Fruit fly (Drosophila melanogaster): ENCODE results near the gene CG3699.

The CG3699 gene

dm6 chrX:933997-934396 lies 13.3 kb downstream of the CG3699 start:
- TF ChIP-seq CG9948 (tag; optimal IDR thresholded peaks at IDR 0.05) = no peak
- TF ChIP-seq CG8301 (tag; optimal IDR thresholded peaks at IDR 0.05) = no peak
- no peak for TF ChIP-seq gl (tag; optimal IDR thresholded peaks at IDR 0.05)
- TF ChIP-seq Ets98B (GFP tag; IDR thresholded peaks at IDR 0.05) = no peak
- TF ChIP-seq CG34367 (tag; optimal IDR thresholded peaks at IDR 0.05) = no peak
- TF ChIP-seq CG13204 (GFP tag; optimal IDR thresholded peaks at IDR 0.05) = no peak
- TF ChIP-seq Pif1B (GFP tag; optimal IDR thresholded peaks at IDR 0.05) = no peak
- no peak for TF ChIP-seq fd96Ca (GFP tag; IDR thresholded peaks at IDR 0.05)
- TF ChIP-seq Snoo (tag; optimal IDR thresholded peaks at IDR 0.05) = no peak
- TF ChIP-seq CG10348 (GFP tag; IDR thresholded peaks at IDR 0.05) = no peak
- no peak for TF ChIP-seq CG8159 (tag; optimal IDR thresholded peaks at IDR 0.05)
- no peak for TF ChIP-seq CG14655 (GFP tag; optimal IDR thresholded peaks at IDR 0.05)
- TF ChIP-seq CG15710 (tag; optimal IDR thresholded peaks at IDR 0.05) = no peak
- TF ChIP-seq CG12605 (GFP tag; IDR thresholded peaks at IDR 0.05) = no peak
- no peak for TF ChIP-seq CG4496 (GFP tag; IDR thresholded peaks at IDR 0.05)
- no peak for TF ChIP-seq CG17806 (tag; optimal IDR thresholded peaks at IDR 0.05)
- TF ChIP-seq CG32121 (GFP tag; IDR thresholded peaks at IDR 0.05) = no peak
- no peak for TF ChIP-seq Pif1A (GFP tag; optimal IDR thresholded peaks at IDR 0.05)

- TF ChIP-seq rn (GFP tag; IDR thresholded peaks at IDR 0.05) = no peak
- TF ChIP-seq CG17806 (tag; optimal IDR thresholded peaks at IDR 0.05) = no peak
- TF ChIP-seq D1 (tag; optimal IDR thresholded peaks at IDR 0.05) = no peak
- TF ChIP-seq CG8159 (tag; optimal IDR thresholded peaks at IDR 0.05) = no peak
- no peak for TF ChIP-seq gl (tag; optimal IDR thresholded peaks at IDR 0.05)
- TF ChIP-seq fd96Ca (GFP tag; IDR thresholded peaks at IDR 0.05) = no peak
- TF ChIP-seq Snoo (tag; optimal IDR thresholded peaks at IDR 0.05) = no peak
- TF ChIP-seq CG9948 (tag; optimal IDR thresholded peaks at IDR 0.05) = no peak
- TF ChIP-seq CG10348 (GFP tag; IDR thresholded peaks at IDR 0.05) = no peak
- TF ChIP-seq CG13204 (GFP tag; optimal IDR thresholded peaks at IDR 0.05) = no peak
- TF ChIP-seq EcR (GFP tag; optimal IDR thresholded peaks at IDR 0.05) = no peak
- TF ChIP-seq CG12605 (GFP tag; IDR thresholded peaks at IDR 0.05) = no peak
- TF ChIP-seq CG14655 (GFP tag; optimal IDR thresholded peaks at IDR 0.05) = no peak
- TF ChIP-seq Ets98B (GFP tag; IDR thresholded peaks at IDR 0.05) = no peak
- no peak for TF ChIP-seq CG4496 (GFP tag; IDR thresholded peaks at IDR 0.05)
- TF ChIP-seq CG8301 (tag; optimal IDR thresholded peaks at IDR 0.05) = no peak
- no peak for TF ChIP-seq Pif1B (GFP tag; optimal IDR thresholded peaks at IDR 0.05)
- no peak for TF ChIP-seq Pif1A (GFP tag; optimal IDR thresholded peaks at IDR 0.05)
Measured at dm6 chrX:932859-933258, 14.4 kb downstream of the CG3699 start.

dm6 chrX:932166-932565 lies 15.1 kb downstream of the CG3699 start, which contains the start of the genes CG32815 and CG3706:
Gene CG32815 (plus strand): TSS chrX:932466.
Gene CG3706 (minus strand): TSS chrX:932475.
- TF ChIP-seq CG10348 (GFP tag; IDR thresholded peaks at IDR 0.05) (no peak), CG8159 (tag; optimal IDR thresholded peaks at IDR 0.05) (no peak), CG14655 (GFP tag; optimal IDR thresholded peaks at IDR 0.05) (no peak), gl (tag; optimal IDR thresholded peaks at IDR 0.05) (no peak), CG34367 (tag; optimal IDR thresholded peaks at IDR 0.05) (no peak), rn (GFP tag; IDR thresholded peaks at IDR 0.05) (no peak), CG4496 (GFP tag; IDR thresholded peaks at IDR 0.05) (no peak), CG15710 (tag; optimal IDR thresholded peaks at IDR 0.05) (no peak), Ets98B (GFP tag; IDR thresholded peaks at IDR 0.05) (no peak), CG13204 (GFP tag; optimal IDR thresholded peaks at IDR 0.05) (no peak), D1 (tag; optimal IDR thresholded peaks at IDR 0.05) (no peak), Pif1B (GFP tag; optimal IDR thresholded peaks at IDR 0.05) (no peak), CG17806 (tag; optimal IDR thresholded peaks at IDR 0.05) (no peak), CG32121 (GFP tag; IDR thresholded peaks at IDR 0.05) (no peak), fd96Ca (GFP tag; IDR thresholded peaks at IDR 0.05) (no peak), CG12605 (GFP tag; IDR thresholded peaks at IDR 0.05) (no peak)

- TF ChIP-seq CG9948 (tag; optimal IDR thresholded peaks at IDR 0.05) (no peak), Pif1B (GFP tag; optimal IDR thresholded peaks at IDR 0.05) (no peak), fd96Ca (GFP tag; IDR thresholded peaks at IDR 0.05) (no peak), rn (GFP tag; IDR thresholded peaks at IDR 0.05) (no peak), CG4496 (GFP tag; IDR thresholded peaks at IDR 0.05) (no peak), CG34367 (tag; optimal IDR thresholded peaks at IDR 0.05) (no peak), gl (tag; optimal IDR thresholded peaks at IDR 0.05) (no peak), D1 (tag; optimal IDR thresholded peaks at IDR 0.05) (no peak), EcR (GFP tag; optimal IDR thresholded peaks at IDR 0.05) (no peak), Snoo (tag; optimal IDR thresholded peaks at IDR 0.05) (no peak), Ets98B (GFP tag; IDR thresholded peaks at IDR 0.05) (no peak)
Measured at dm6 chrX:930048-930800, 17.1 kb downstream of the CG3699 start, which contains the start of gene CG3708. Gene CG3708 (minus strand): TSS chrX:930098.

- TF ChIP-seq CG15710 (tag; optimal IDR thresholded peaks at IDR 0.05) = no peak
- no peak for TF ChIP-seq gl (tag; optimal IDR thresholded peaks at IDR 0.05)
- no peak for TF ChIP-seq rn (GFP tag; IDR thresholded peaks at IDR 0.05)
- no peak for TF ChIP-seq D1 (tag; optimal IDR thresholded peaks at IDR 0.05)
- TF ChIP-seq fd96Ca (GFP tag; IDR thresholded peaks at IDR 0.05) = no peak
- TF ChIP-seq Ets98B (GFP tag; IDR thresholded peaks at IDR 0.05) = no peak
- no peak for TF ChIP-seq CG17806 (tag; optimal IDR thresholded peaks at IDR 0.05)
- no peak for TF ChIP-seq CG14655 (GFP tag; optimal IDR thresholded peaks at IDR 0.05)
- TF ChIP-seq CG13204 (GFP tag; optimal IDR thresholded peaks at IDR 0.05) = no peak
- TF ChIP-seq Pif1B (GFP tag; optimal IDR thresholded peaks at IDR 0.05) = no peak
- no peak for TF ChIP-seq CG12605 (GFP tag; IDR thresholded peaks at IDR 0.05)
Measured at dm6 chrX:927863-928257, 19.4 kb downstream of the CG3699 start, which contains the start of the genes CG43867 and MED22. Gene CG43867 (minus strand): TSS chrX:927975. Gene MED22 (plus strand): TSS chrX:928139.

Measured in whole organism, pupa.